Fruit fly (Drosophila melanogaster) whole organism: ENCODE measurements around the gene Cpr65Au.

Experiments
- CG8478 ChIP-seq: fragments of >200 bp; optimal IDR thresholded peaks from 2 replicates; lab custom pipeline; 2018; ENCODE audit warnings: inconsistent platforms
- Dll ChIP-seq: fragments of >200 bp; optimal IDR thresholded peaks from 2 replicates; lab custom pipeline; 2017
- pan ChIP-seq: fragments of >200 bp; optimal IDR thresholded peaks from 2 replicates; lab custom pipeline; 2017
- psq ChIP-seq: fragments of >200 bp; optimal IDR thresholded peaks from 2 replicates; lab custom pipeline; 2017

DNA sequence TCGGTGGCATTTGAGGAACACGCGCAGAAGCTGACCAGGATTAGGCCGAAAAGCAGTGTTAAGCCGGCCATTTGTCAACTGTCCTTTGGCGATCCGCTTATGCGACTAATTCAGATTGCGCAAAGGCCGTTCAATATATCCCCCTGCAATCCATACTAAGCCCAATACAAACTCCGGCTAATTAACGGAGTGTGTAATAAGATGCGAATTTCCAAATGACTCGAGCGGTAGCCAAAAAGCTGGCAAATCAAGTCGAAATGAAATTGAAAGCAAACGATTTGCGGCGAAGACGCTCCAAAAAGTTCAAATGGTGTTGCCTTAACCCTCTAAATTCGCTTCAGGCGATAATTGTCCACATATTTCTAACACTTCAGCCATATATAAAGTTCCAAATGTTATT lies 10.4 kb upstream of the Cpr65Au start, which contains the start of gene Cpr65Aw:
- TF ChIP-seq psq (lab: Kevin White, UChicago) (no peak), Dll (lab: Kevin White, UChicago) (no peak), pan (no peak), CG8478 (lab: Kevin White, UChicago) (no peak)
